Worm (Caenorhabditis elegans): ENCODE results near the gene F47D12.3.

F47D12.3 gene

DNA sequence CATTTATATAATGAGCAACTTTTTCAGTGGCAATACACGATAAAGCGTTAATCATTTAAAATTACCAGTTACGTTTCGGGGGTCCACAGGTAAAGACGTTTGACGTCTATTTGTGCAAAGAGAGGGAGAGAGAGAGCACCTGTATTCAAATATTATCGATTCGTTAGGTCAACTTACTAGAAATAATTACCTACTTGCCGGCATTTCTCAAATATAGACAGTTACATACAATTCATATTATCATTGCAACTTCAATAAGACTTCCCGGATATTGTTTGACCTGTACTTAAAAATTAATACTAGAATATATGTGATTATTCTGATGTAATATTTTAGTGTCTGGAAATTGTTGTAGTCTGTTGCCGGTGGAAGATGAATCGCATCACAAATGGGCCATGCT lies 12.4 kb upstream of the F47D12.3 start, which contains the start of gene gadr-3:
Gene gadr-3 (minus strand): TSS at position 101 of the 400 bp plus-strand sequence.
- TF ChIP-seq efl-1 (optimal IDR thresholded peaks at IDR 0.05) (no peak), efl-1 (GFP tag; optimal IDR thresholded peaks at IDR 0.05 in 1 of 2) (peak in 1 of 2 experiments; percentile 39), alr-1 (tag; optimal IDR thresholded peaks at IDR 0.05; ENCODE audit: borderline replicate concordance) (no peak)

DNA sequence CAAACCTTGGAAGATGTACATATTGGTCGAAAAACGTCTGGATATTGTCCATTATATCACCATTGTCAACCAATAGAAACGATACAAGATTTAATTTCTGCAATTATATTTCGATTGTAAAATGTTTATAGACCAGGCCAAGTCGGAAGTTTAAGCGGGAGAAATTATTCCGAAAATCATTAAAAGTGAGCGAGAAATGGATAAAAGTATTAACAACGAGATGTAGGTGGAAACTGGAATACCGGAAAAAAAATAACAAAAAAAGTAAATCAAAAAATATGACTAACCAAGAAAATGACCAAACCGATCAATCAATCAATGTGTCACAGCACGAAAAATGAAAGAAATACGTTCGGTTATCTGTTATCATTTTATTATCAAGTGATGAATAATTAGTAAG lies 11.1 kb upstream of the F47D12.3 start, which contains the start of gene F47D12.6:
Gene F47D12.6 (minus strand): TSS at position 101 of the 400 bp plus-strand sequence.
- TF ChIP-seq fkh-4 (tag; optimal IDR thresholded peaks at IDR 0.05; ENCODE audit: borderline replicate concordance), result no peak
- TF ChIP-seq elt-3 (tag; optimal IDR thresholded peaks at IDR 0.05), result peak in 1 of 6 experiments; percentile 53

DNA sequence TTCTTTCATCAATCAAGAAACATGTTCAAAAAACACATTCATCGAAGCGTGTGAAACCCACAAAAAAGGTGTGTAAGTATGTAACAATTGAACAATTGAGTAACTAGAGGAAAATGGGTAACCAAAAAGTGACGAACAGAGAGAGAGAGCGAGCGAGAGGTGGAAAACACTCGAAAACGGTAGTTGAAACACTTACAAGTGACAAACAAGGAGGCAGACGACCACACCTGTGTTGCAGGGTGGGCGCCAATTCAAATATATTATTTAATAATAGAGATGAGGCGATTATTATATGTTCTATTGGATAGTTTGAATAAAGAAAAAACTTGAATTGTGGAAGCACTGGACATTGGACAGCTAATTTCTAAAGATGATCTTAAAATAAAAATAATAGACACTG lies 8.9 kb upstream of the F47D12.3 start:
- TF ChIP-seq lin-15B (tag; optimal IDR thresholded peaks at IDR 0.05) (peak; percentile 16), irx-1 (tag; optimal IDR thresholded peaks at IDR 0.05) (no peak), dpl-1 (GFP tag; optimal IDR thresholded peaks at IDR 0.05) (peak; percentile 34 to 73 (median 46)), lin-14 (GFP tag; optimal IDR thresholded peaks at IDR 0.05) (peak; percentile 64), nhr-19 (GFP tag; conservative IDR thresholded peaks at IDR 0.05) (no peak), blmp-1 (tag; optimal IDR thresholded peaks at IDR 0.05) (peak; percentile 10), nhr-85 (tag) (peak; percentile 35), C16A3.4 (tag; optimal IDR thresholded peaks at IDR 0.05) (no peak), lsy-2 (tag; optimal IDR thresholded peaks at IDR 0.05) (peak in 1 of 2 experiments; percentile 9), rnt-1 (tag; optimal IDR thresholded peaks at IDR 0.05) (no peak), efl-1 (optimal IDR thresholded peaks at IDR 0.05) (peak in 1 of 2 experiments; percentile 50), efl-1 (GFP tag; optimal IDR thresholded peaks at IDR 0.05 in 1 of 2) (peak; percentile 70 to 95), lin-35 (GFP tag; optimal IDR thresholded peaks at IDR 0.05) (peak; percentile 47 to 66), snu-23 (GFP tag; optimal IDR thresholded peaks at IDR 0.05) (peak; percentile 9)

DNA sequence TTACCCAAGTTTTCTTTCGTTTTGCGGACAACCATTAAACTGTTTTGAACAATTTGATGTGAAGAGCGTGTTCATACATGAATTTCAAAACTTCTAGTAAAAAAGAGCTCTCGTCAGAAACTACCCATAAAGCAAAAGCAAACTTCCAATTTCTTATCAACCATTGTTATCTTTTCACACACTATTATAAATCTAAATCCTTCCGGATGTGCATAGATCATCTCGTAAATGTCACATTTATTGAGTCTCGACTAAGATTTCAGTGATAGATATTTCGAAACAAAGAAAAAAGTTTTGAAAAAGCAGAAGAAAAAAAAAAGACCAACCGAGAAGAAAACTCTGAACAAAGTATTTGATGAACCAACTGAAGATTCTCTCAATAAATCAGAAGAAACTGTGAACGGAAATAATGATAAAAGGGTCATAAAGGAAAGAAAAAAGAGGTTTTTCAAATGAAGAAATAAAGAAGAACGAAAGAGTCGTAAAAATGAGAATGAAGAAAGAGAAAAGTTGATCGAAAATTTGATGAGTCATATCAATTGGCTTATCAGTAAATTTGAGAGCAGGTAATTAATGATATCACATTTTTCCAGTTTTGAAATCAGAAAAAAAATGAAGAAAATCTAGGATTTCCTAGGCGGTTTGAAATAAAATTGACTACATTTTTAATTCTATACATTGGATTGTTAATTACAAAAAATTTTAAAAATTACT lies 7.6 kb upstream of the F47D12.3 start:
- TF ChIP-seq fos-1 (tag; optimal IDR thresholded peaks at IDR 0.05), result peak; percentile 3
- TF ChIP-seq elt-2 (tag; optimal IDR thresholded peaks at IDR 0.05), result peak; percentile 34
- TF ChIP-seq ceh-8 (GFP tag; optimal IDR thresholded peaks at IDR 0.05), result no peak

DNA sequence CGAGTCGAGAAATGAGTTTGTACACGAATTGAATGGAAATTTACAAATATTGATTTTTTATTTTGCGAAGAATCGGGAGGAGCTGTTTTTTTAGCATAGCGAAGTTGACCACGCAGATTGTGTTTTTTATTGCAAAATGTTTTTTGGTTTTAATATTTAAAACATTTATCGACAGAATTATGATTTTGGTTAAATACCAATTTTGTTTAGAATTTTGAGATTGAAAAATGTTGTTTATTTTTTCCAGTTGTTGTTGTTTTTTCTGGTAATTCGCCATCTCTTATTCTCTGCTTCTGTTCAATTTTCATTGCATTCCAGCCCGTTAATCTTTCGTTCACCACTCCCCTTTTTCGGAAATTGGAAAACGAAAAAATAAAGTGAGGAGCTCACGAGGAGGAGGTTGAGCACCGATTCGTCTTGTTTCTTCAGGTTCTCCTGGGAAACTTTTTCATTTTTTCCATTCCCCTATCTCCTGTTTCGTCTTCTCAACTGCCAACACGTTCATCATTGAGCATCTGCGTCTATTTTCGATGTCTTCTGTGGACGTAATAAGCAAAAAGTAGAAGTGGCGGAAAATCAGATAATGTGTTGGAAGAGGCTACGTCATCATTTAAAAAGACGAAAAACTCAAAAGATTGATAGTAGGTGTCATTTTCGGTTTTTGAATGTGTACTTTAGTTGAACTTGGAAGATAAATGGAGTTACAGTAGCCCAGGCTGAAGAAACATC lies 2.1 kb upstream of the F47D12.3 start, which contains the start of gene F47D12.7:
Gene F47D12.7 (minus strand): TSS at position 51 of the 729 bp plus-strand sequence.
- TF ChIP-seq egl-13 (tag; optimal IDR thresholded peaks at IDR 0.05) (no peak), lsy-2 (tag; optimal IDR thresholded peaks at IDR 0.05) (no peak), nhr-11 (tag; optimal IDR thresholded peaks at IDR 0.05) (no peak)

ce11 chrIII:6297599-6297998 lies 662 bp upstream of the F47D12.3 start:
- TF ChIP-seq lir-3 (tag; optimal IDR thresholded peaks at IDR 0.05; ENCODE audit: poor library complexity) (no peak), lin-14 (GFP tag; optimal IDR thresholded peaks at IDR 0.05) (peak; percentile 45), sptf-1 (tag; optimal IDR thresholded peaks at IDR 0.05) (no peak), tbx-2 (tag; optimal IDR thresholded peaks at IDR 0.05) (no peak), swsn-7 (tag; optimal IDR thresholded peaks at IDR 0.05) (no peak)

DNA sequence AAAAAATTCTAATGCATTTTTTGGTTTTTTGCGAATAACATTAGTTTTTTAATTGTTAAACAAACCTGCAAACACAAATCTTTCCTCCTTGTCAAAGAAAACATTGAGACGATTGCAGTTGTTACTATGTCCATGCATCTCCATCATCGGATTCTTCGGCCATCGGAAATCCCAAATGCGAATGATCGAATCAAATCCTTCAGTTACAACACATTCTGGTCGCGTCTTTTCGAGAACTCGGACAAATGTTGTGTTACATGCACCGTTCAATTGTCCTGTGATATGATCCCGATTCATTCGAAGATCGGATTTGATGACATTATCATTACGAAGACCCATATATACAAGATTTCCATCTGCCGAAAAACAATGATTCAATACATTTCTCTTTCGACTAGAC lies 2.0 kb downstream of the F47D12.3 start:
- no peak for TF ChIP-seq ama-1 (optimal IDR thresholded peaks at IDR 0.05)
- no peak for TF ChIP-seq efl-1 (optimal IDR thresholded peaks at IDR 0.05)
- peak in 1 of 2 experiments; percentile 56 for TF ChIP-seq efl-1 (GFP tag; optimal IDR thresholded peaks at IDR 0.05 in 1 of 2)
- TF ChIP-seq unc-62 (GFP tag; optimal IDR thresholded peaks at IDR 0.05), result no peak
- TF ChIP-seq fos-1 (tag; optimal IDR thresholded peaks at IDR 0.05), result no peak

Measured in whole organism, L1 larva.